Worm (Caenorhabditis elegans) whole organism, young adult: ENCODE measurements around the gene gad-1.
A peak's percentile ranks its signal among the peaks of the same experiment; 100 is the strongest.

Source experiments
- B0035.1 ChIP-seq: sonication (generic microtip); optimal IDR thresholded peaks from 2 replicates; lab custom pipeline; 2016; ENCODE audit warnings: missing genetic modification characterization, mild to moderate bottlenecking, missing compliant biosample characterization, missing genotype, missing genetic modification reagents
- B0261.1 ChIP-seq: sonication (generic microtip); optimal IDR thresholded peaks from 2 replicates; lab custom pipeline; 2016; ENCODE audit warnings: mild to moderate bottlenecking, missing genetic modification characterization, moderate library complexity, missing compliant biosample characterization
- B0336.3 ChIP-seq: fragments of 200-800 bp; sonication (Bioruptor generic); IDR thresholded peaks from 2 replicates; pipeline ENCODE4 v1.3.6; 2022; ENCODE audit warnings: missing genetic modification characterization, missing compliant biosample characterization
- C17E4.6 ChIP-seq: fragments of 200-800 bp; sonication (Bioruptor generic); IDR thresholded peaks from 2 replicates; pipeline ENCODE4 v1.3.6; 2022; ENCODE audit warnings: missing genetic modification reagents, missing genetic modification characterization, missing compliant biosample characterization
- D2030.7 ChIP-seq: fragments of 200-800 bp; sonication (Bioruptor generic); IDR thresholded peaks from 2 replicates; pipeline ENCODE4 v1.3.6; 2022; ENCODE audit warnings: missing genetic modification reagents, missing genetic modification characterization, missing compliant biosample characterization
- F23B12.7 ChIP-seq: sonication (generic microtip); optimal IDR thresholded peaks from 2 replicates; lab custom pipeline; 2017; ENCODE audit warnings: missing genetic modification characterization, mild to moderate bottlenecking, missing compliant biosample characterization, antibody characterized with exemption, moderate library complexity; ENCODE audit not compliant: insufficient read depth
- F37B4.10 ChIP-seq: fragments of 200-800 bp; sonication (Bioruptor generic); IDR thresholded peaks from 2 replicates; pipeline ENCODE4 v1.3.6; 2022; ENCODE audit warnings: missing genetic modification characterization, missing compliant biosample characterization
- F49E8.2 ChIP-seq: sonication (generic microtip); optimal IDR thresholded peaks from 3 replicates; lab custom pipeline; 2017; ENCODE audit warnings: missing genetic modification characterization, mild to moderate bottlenecking, missing compliant biosample characterization, antibody characterized with exemption, moderate library complexity; ENCODE audit not compliant: insufficient read depth
- F55B11.4 ChIP-seq: sonication (generic microtip); optimal IDR thresholded peaks from 2 replicates; lab custom pipeline; 2016; ENCODE audit warnings: missing compliant biosample characterization, missing genetic modification characterization, borderline replicate concordance; ENCODE audit not compliant: insufficient read depth
- F57C9.4 ChIP-seq: sonication (generic microtip); optimal IDR thresholded peaks from 2 replicates; lab custom pipeline; 2017; ENCODE audit warnings: mild to moderate bottlenecking, missing genetic modification characterization, missing compliant biosample characterization
- Y53F4B.3 ChIP-seq: fragments of 200-800 bp; sonication (Bioruptor generic); IDR thresholded peaks from 2 replicates; pipeline ENCODE4 v1.3.6; 2022; ENCODE audit warnings: missing genetic modification reagents, missing genetic modification characterization, missing compliant biosample characterization
- Y79H2A.3 ChIP-seq: fragments of 200-800 bp; sonication (Bioruptor generic); conservative IDR thresholded peaks from 2 replicates; pipeline ENCODE4 v1.3.6; 2022; ENCODE audit warnings: missing genetic modification reagents, missing genetic modification characterization, missing compliant biosample characterization
- ZK185.1 ChIP-seq: sonication (generic microtip); optimal IDR thresholded peaks from 2 replicates; lab custom pipeline; 2016; ENCODE audit warnings: mild to moderate bottlenecking, missing genetic modification characterization, missing compliant biosample characterization; ENCODE audit not compliant: poor library complexity, severe bottlenecking
- ama-1 ChIP-seq, 3 experiments: fragments of 150-350 bp in 1 of 3; sonication (generic microtip) in 2 of 3; optimal IDR thresholded peaks; 2 replicates each; lab custom pipeline; 2014 to 2018; ENCODE audit warnings: missing biosample characterization in 2 of 3, missing genetic modification characterization in 2 of 3, missing genetic modification reagents in 2 of 3
- attf-5 ChIP-seq: fragments of 200-800 bp; sonication (Bioruptor generic); optimal IDR thresholded peaks from 2 replicates; lab custom pipeline; 2018; ENCODE audit warnings: mild to moderate bottlenecking, missing genetic modification characterization, missing compliant biosample characterization
- bed-2 ChIP-seq: fragments of 200-800 bp; sonication (Bioruptor generic); IDR thresholded peaks from 2 replicates; pipeline ENCODE4 v1.3.6; 2022; ENCODE audit warnings: missing genetic modification reagents, missing genetic modification characterization, missing compliant biosample characterization
- cebp-1 ChIP-seq, 2 experiments: fragments of 200-800 bp in 1 of 2; sonication (Bioruptor generic) in 1 of 2; sonication (generic microtip) in 1 of 2; IDR thresholded peaks in 1 of 2; optimal IDR thresholded peaks in 1 of 2; 2 replicates each; pipeline versions ENCODE4 v1.3.6 to Lab custom; 2017 to 2022; ENCODE audit warnings: missing compliant biosample characterization in 2 of 2, missing genetic modification characterization in 2 of 2, mild to moderate bottlenecking in 1 of 2, missing genetic modification reagents in 1 of 2, moderate library complexity in 1 of 2
- ceh-100 ChIP-seq: fragments of 200-800 bp; sonication (Bioruptor generic); IDR thresholded peaks from 2 replicates; pipeline ENCODE4 v1.3.6; 2022; ENCODE audit warnings: missing genetic modification reagents, missing genetic modification characterization, missing compliant biosample characterization
- ceh-79 ChIP-seq: sonication (generic microtip); optimal IDR thresholded peaks from 2 replicates; lab custom pipeline; 2017; ENCODE audit warnings: mild to moderate bottlenecking, missing genetic modification characterization, missing compliant biosample characterization
- chd-7 ChIP-seq: sonication (generic microtip); optimal IDR thresholded peaks from 2 replicates; lab custom pipeline; 2016; ENCODE audit warnings: mild to moderate bottlenecking, missing genetic modification characterization, moderate library complexity, missing compliant biosample characterization
- die-1 ChIP-seq: sonication (generic microtip); optimal IDR thresholded peaks from 2 replicates; lab custom pipeline; 2016; ENCODE audit warnings: missing genotype, mild to moderate bottlenecking, missing genetic modification characterization, missing compliant biosample characterization
- egl-44 ChIP-seq: fragments of 200-800 bp; sonication (Bioruptor generic); IDR thresholded peaks from 2 replicates; pipeline ENCODE4 v1.3.6; 2022; ENCODE audit warnings: missing genetic modification reagents, missing genetic modification characterization, missing compliant biosample characterization
- ekl-4 ChIP-seq: fragments of 200-800 bp; sonication (Bioruptor generic); IDR thresholded peaks from 2 replicates; pipeline ENCODE4 v1.3.6; 2022; ENCODE audit warnings: missing genetic modification reagents, missing genetic modification characterization, missing compliant biosample characterization
- hlh-12 ChIP-seq: sonication (generic microtip); optimal IDR thresholded peaks from 2 replicates; lab custom pipeline; 2016; ENCODE audit warnings: missing genetic modification characterization, missing compliant biosample characterization
- let-607 ChIP-seq, 2 experiments: fragments of 200-800 bp in 1 of 2; sonication (Bioruptor generic) in 1 of 2; sonication (generic microtip) in 1 of 2; optimal IDR thresholded peaks; 2 replicates each; lab custom pipeline; 2016 to 2018; ENCODE audit warnings: mild to moderate bottlenecking in 2 of 2, missing compliant biosample characterization in 2 of 2, missing genetic modification characterization in 2 of 2, moderate library complexity in 2 of 2, missing genotype in 1 of 2
- lin-26 ChIP-seq: fragments of 200-800 bp; sonication (Bioruptor generic); IDR thresholded peaks from 2 replicates; pipeline ENCODE4 v1.3.6; 2022; ENCODE audit warnings: missing genetic modification reagents, missing genetic modification characterization, missing compliant biosample characterization
- lin-40 ChIP-seq: sonication (generic microtip); optimal IDR thresholded peaks from 2 replicates; lab custom pipeline; 2016; ENCODE audit warnings: missing genetic modification characterization, mild to moderate bottlenecking, missing compliant biosample characterization, missing genotype, missing genetic modification reagents
- lin-54 ChIP-seq: fragments of 200-800 bp; sonication (Bioruptor generic); optimal IDR thresholded peaks from 2 replicates; lab custom pipeline; 2018; ENCODE audit warnings: mild to moderate bottlenecking, missing genetic modification characterization, missing compliant biosample characterization
- madf-3 ChIP-seq: fragments of 200-800 bp; sonication (Bioruptor generic); IDR thresholded peaks from 2 replicates; pipeline ENCODE4 v1.3.6; 2022; ENCODE audit warnings: missing genetic modification reagents, missing genetic modification characterization, missing compliant biosample characterization
- madf-6 ChIP-seq: fragments of 200-800 bp; sonication (Bioruptor generic); IDR thresholded peaks from 2 replicates; pipeline ENCODE4 v1.3.6; 2022; ENCODE audit warnings: missing genetic modification reagents, missing genetic modification characterization, missing compliant biosample characterization
- madf-8 ChIP-seq: fragments of 200-800 bp; sonication (Bioruptor generic); conservative IDR thresholded peaks from 2 replicates; pipeline ENCODE4 v1.3.6; 2022; ENCODE audit warnings: missing genetic modification reagents, missing genetic modification characterization, missing compliant biosample characterization
- mxl-1 ChIP-seq: sonication (generic microtip); optimal IDR thresholded peaks from 2 replicates; lab custom pipeline; 2016; ENCODE audit warnings: missing genetic modification characterization, missing compliant biosample characterization
- nfya-2 ChIP-seq: fragments of 200-800 bp; sonication (Bioruptor generic); IDR thresholded peaks from 2 replicates; pipeline ENCODE4 v1.3.6; 2022; ENCODE audit warnings: missing genetic modification reagents, missing genetic modification characterization, missing compliant biosample characterization
- nhr-27 ChIP-seq: fragments of 200-800 bp; sonication (Bioruptor generic); optimal IDR thresholded peaks from 2 replicates; lab custom pipeline; 2018; ENCODE audit warnings: mild to moderate bottlenecking, missing genetic modification characterization, moderate library complexity, missing compliant biosample characterization
- pha-4 ChIP-seq: fragments of 150-350 bp; sonication (generic microtip); optimal IDR thresholded peaks from 2 replicates; lab custom pipeline; 2014; ENCODE audit warnings: missing biosample characterization, missing genetic modification reagents, missing genetic modification characterization
- rcor-1 ChIP-seq: fragments of 200-800 bp; sonication (Bioruptor generic); IDR thresholded peaks from 2 replicates; pipeline ENCODE4 v1.3.6; 2022; ENCODE audit warnings: missing genetic modification reagents, missing genetic modification characterization, missing compliant biosample characterization
- sea-2 ChIP-seq: fragments of 200-800 bp; sonication (Bioruptor generic); IDR thresholded peaks from 2 replicates; pipeline ENCODE4 v1.3.6; 2022; ENCODE audit warnings: missing genetic modification characterization, missing compliant biosample characterization
- snpc-1.3 ChIP-seq: sonication (generic microtip); optimal IDR thresholded peaks from 2 replicates; lab custom pipeline; 2017; ENCODE audit warnings: missing genetic modification characterization, mild to moderate bottlenecking, missing compliant biosample characterization, antibody characterized with exemption, moderate library complexity, missing genotype, missing genetic modification reagents; ENCODE audit not compliant: insufficient read depth
- snpc-3.4 ChIP-seq: sonication (generic microtip); optimal IDR thresholded peaks from 2 replicates; lab custom pipeline; 2017; ENCODE audit warnings: missing genetic modification characterization, mild to moderate bottlenecking, missing compliant biosample characterization, antibody characterized with exemption, moderate library complexity, missing genotype, missing genetic modification reagents
- somi-1 ChIP-seq: fragments of 200-800 bp; sonication (Bioruptor generic); optimal IDR thresholded peaks from 2 replicates; lab custom pipeline; 2018; ENCODE audit warnings: mild to moderate bottlenecking, missing genetic modification characterization, missing compliant biosample characterization
- ztf-25 ChIP-seq: fragments of 200-800 bp; sonication (Bioruptor generic); IDR thresholded peaks from 2 replicates; pipeline ENCODE4 v1.3.6; 2022; ENCODE audit warnings: missing genetic modification reagents, missing genetic modification characterization, missing compliant biosample characterization
- ztf-26 ChIP-seq: sonication (generic microtip); optimal IDR thresholded peaks from 2 replicates; lab custom pipeline; 2017; ENCODE audit warnings: missing genetic modification characterization, missing compliant biosample characterization
- ztf-28 ChIP-seq: fragments of 200-800 bp; sonication (Bioruptor generic); IDR thresholded peaks from 2 replicates; pipeline ENCODE4 v1.3.6; 2022; ENCODE audit warnings: missing genetic modification reagents, missing genetic modification characterization, missing compliant biosample characterization

gad-1 gene

DNA sequence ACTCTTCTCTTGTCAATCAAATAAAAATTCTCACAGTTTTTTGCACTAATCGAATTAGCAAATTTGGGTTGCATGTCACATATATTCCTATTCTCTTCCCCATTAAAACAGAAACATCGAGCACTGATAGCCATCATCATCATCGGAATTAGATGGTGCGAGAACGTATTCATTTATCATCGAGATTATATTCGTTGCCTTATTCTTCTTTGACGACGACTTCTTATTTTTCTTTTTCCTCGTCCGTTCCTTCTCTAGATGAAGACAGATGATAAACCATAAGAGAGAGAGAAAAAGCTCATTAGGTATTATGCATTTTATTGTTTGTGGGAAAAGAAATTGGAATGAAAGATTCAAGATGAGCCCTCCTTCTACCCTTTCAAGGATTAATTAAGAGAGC is 37.9 kb upstream of the gad-1 start:
- TF ChIP-seq Y53F4B.3 (GFP tag; lab: Robert Waterston, UW) = no peak
- no peak for TF ChIP-seq F57C9.4
- TF ChIP-seq F23B12.7 = no peak
- no peak for TF ChIP-seq mxl-1
- no peak for TF ChIP-seq die-1
- TF ChIP-seq madf-8 (GFP tag; lab: Robert Waterston, UW) = no peak
- no peak for TF ChIP-seq ceh-100
- TF ChIP-seq ztf-28 (GFP tag; lab: Robert Waterston, UW) = no peak
- no peak for TF ChIP-seq ztf-25 (GFP tag; lab: Robert Waterston, UW)
- TF ChIP-seq cebp-1 (GFP tag; IDR thresholded peaks at IDR 0.05; lab: Robert Waterston, UW) = no peak
- no peak for TF ChIP-seq cebp-1 (tag; optimal IDR thresholded peaks at IDR 0.05; lab: Kevin White, UChicago)
- no peak for TF ChIP-seq F37B4.10
- no peak for TF ChIP-seq Y79H2A.3 (GFP tag; lab: Robert Waterston, UW)
- TF ChIP-seq C17E4.6 (GFP tag; lab: Robert Waterston, UW) = no peak
- TF ChIP-seq let-607 (tag; optimal IDR thresholded peaks at IDR 0.05; lab: Kevin White, UChicago) = no peak
- no peak for TF ChIP-seq B0261.1 (tag; lab: Kevin White, UChicago)
- TF ChIP-seq snpc-3.4 = no peak
- no peak for TF ChIP-seq D2030.7 (GFP tag; lab: Robert Waterston, UW)
- TF ChIP-seq F49E8.2 (tag; lab: Kevin White, UChicago) = no peak
- TF ChIP-seq B0336.3 = no peak
- TF ChIP-seq bed-2 (GFP tag; lab: Robert Waterston, UW) = no peak

DNA sequence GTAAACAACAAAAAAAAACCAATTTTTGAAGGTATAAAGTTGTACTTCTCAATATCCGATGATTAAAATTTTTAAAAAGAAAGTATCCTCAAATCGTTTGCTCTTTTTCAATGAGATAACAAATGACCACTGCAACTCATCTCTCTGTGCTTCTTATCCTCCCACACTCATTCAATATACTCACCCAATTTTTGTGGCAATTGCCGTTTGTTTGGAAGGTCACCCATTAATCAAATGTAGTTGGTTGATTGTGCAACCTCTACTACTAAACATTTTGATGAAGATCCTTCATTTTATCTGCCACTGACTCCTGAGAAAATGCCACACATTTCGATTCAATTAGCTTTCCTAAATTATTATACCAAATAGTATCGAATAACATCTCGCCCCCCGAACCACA is 34.4 kb upstream of the gad-1 start:
- TF ChIP-seq ZK185.1 (tag; lab: Kevin White, UChicago) = no peak

DNA sequence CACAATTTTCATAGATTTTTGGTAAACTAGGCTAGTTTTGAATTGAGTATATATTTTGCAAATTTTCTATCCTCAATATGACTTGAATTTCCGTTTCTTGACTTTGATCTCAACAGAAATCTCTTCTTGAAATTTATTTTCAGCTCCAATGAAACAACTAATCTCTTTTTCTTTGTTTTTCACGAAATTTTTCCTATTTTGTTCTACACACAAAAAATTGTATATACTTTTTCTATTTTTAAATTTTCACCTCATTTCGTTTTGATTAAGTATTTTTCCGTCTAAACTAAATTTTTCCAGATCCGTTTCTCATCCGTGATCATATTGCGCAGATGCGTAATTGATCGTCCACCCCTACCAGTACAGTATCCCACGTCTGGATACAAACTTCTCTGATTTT is 31.5 kb upstream of the gad-1 start, which contains the start of gene unc-83:
Gene unc-83 (plus strand): TSS at position 301 of the 400 bp plus-strand sequence.
- TF ChIP-seq lin-40 (tag; lab: Kevin White, UChicago) (no peak), egl-44 (GFP tag; lab: Robert Waterston, UW) (no peak), ceh-100 (no peak), F55B11.4 (tag; lab: Kevin White, UChicago) (no peak), ceh-79 (tag; lab: Kevin White, UChicago) (no peak), ama-1 (optimal IDR thresholded peaks at IDR 0.05; lab: Kevin White, UChicago) (no peak), ama-1 (GFP tag; optimal IDR thresholded peaks at IDR 0.05; lab: Kevin White, UChicago) (no peak), B0336.3 (no peak), sea-2 (no peak)

DNA sequence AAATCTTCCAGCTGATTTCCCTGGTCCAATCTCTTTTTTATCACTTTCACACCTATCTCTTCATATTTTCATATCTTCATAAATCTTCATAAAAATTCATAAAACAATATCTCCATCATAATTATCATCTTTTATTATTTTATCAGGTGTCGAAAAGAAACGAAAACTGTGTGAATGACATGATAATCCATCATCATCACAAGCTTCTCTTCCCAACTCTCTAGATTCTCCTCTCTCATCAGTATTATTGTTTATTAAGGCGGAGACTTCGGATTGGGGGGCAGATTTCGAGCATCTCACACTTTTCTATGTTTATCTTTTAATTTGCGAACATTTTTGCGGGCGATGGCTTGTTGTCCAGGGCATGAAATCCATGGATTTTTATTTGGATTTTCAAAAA is 30.9 kb upstream of the gad-1 start:
- TF ChIP-seq madf-6 (GFP tag; lab: Robert Waterston, UW) = no peak
- TF ChIP-seq chd-7 = no peak
- TF ChIP-seq somi-1 = no peak
- no peak for TF ChIP-seq hlh-12 (tag; lab: Kevin White, UChicago)
- TF ChIP-seq die-1 = no peak
- TF ChIP-seq ekl-4 (GFP tag; lab: Robert Waterston, UW) = no peak

DNA sequence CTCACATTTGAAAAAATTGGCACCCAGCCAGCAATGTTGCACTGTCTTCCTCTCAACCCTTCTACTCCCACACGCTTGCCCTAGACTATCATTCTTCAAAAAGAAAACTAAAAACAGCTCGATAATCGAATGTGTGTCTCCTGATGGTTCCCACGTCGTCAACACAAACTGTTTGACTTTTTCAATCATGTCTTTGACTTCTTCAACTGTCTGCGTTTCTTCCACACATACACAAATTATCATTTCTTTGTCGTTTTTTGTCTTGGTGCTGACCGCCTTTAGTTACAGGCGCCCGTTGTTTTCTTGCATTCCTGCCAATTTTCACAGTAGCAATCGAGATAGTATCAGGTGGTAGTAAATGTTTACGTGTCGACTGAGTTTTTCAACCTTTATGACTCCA is 29.3 kb upstream of the gad-1 start:
- TF ChIP-seq rcor-1 (GFP tag; lab: Robert Waterston, UW) (no peak), attf-5 (peak; percentile 30), snpc-1.3 (tag; lab: Kevin White, UChicago) (no peak), madf-3 (GFP tag; lab: Robert Waterston, UW) (no peak), nhr-27 (tag; lab: Kevin White, UChicago) (no peak), B0336.3 (no peak), B0035.1 (tag; lab: Kevin White, UChicago) (no peak), lin-26 (GFP tag; lab: Robert Waterston, UW) (no peak), ekl-4 (GFP tag; lab: Robert Waterston, UW) (no peak), madf-6 (GFP tag; lab: Robert Waterston, UW) (no peak), pha-4 (tag; lab: Kevin White, UChicago) (no peak), ztf-26 (tag; lab: Kevin White, UChicago) (no peak), lin-54 (no peak), nfya-2 (no peak)
